Worm (Caenorhabditis elegans) whole organism, L4/young adult: ENCODE data around the gene M03E7.3.

Source experiments
- dao-5 ChIP-seq: sonication (generic microtip); optimal IDR thresholded peaks from 2 replicates; lab custom pipeline; 2016; ENCODE audit warnings: missing genotype, missing genetic modification characterization, moderate library complexity, missing compliant biosample characterization
- him-1 ChIP-seq: sonication (generic microtip); optimal IDR thresholded peaks from 2 replicates; lab custom pipeline; 2016; ENCODE audit warnings: missing genotype, missing genetic modification reagents, missing genetic modification characterization, missing compliant biosample characterization

- TF ChIP-seq him-1 (tag; lab: Kevin White, UChicago) = no peak
- no peak for TF ChIP-seq dao-5 (tag; lab: Kevin White, UChicago)
Measured at ce11 chrV:5582860-5583259, 32.0 kb upstream of the M03E7.3 start.
